Worm (Caenorhabditis elegans): Measurements from ENCODE around the gene Y75B8A.28.

DNA sequence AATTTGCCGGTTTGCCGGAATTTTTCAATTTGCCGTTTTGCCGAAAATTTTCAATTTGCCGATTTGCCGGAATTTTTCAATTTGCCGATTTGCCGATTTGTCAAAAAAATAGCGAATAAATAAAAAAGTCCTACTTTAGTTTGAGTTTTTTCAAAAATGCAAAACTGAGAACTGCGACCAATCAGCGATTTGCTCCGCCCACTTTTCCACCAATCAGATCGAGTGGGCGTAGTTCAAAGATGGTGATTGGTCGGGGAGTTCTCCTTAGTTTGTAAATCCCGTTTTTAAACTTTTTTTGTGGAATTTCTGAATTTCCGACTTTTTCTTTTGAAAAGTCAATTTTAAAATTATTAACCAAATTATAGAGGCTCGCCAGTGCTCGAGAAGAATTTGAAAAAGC is 12.4 kb downstream of the Y75B8A.28 start:
- TF ChIP-seq mdl-1 (tag; optimal IDR thresholded peaks at IDR 0.05) (no peak), nhr-6 (tag; optimal IDR thresholded peaks at IDR 0.05) (no peak), ztf-4 (tag; optimal IDR thresholded peaks at IDR 0.05) (no peak), R02D3.7 (tag; optimal IDR thresholded peaks at IDR 0.05) (no peak)
